Worm (Caenorhabditis elegans): Measurements from ENCODE around the gene C04C3.7.

Gene C04C3.7

DNA sequence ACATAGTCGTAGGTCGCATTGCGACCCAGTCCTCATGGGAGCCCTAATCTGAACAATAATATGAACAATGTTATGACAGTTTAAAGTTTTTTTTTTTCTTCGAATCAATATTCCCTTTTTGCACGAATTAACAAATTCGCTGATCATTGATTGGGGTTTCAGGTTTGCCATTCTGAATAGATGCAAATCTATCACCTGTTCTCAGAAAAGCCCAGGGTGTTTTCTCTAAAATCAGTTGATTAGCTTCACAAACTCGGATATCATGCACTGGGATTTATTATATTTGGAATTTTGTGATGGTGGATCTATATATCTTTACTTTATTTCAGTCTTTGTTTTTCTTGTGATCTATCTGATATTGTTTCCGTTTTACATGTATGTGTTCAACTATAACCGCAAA, 20.1 kb upstream of the C04C3.7 start, which contains the start of gene srz-23:
Gene srz-23, plus strand, starts transcription at position 263 of the 400 bp plus-strand sequence.
- no peak for TF ChIP-seq ceh-9 (tag; optimal IDR thresholded peaks at IDR 0.05)
- TF ChIP-seq F13H6.1 (tag; optimal IDR thresholded peaks at IDR 0.05) = no peak
- TF ChIP-seq hlh-6 (tag; optimal IDR thresholded peaks at IDR 0.05) = no peak

DNA sequence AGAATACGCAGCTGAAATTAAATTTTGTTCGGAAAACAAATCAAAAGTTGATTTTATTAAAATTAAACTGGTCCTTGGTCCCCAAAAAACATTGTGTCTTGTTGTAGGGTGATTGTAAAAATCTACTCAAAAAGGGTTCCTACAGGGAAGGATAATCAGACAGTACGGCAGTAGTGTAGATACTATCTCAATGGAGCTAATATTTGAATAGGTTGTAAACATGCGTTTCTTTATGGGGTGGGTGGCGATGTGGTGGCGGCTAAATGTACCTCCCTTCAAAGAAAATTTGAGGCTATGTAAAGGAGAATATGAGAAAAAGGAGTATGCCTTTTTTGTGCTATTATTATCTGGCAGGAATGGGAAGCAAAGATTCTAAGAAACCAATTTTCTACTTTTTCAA, 19.2 kb upstream of the C04C3.7 start:
- TF ChIP-seq hlh-13 (GFP tag; optimal IDR thresholded peaks at IDR 0.05) = no peak
- no peak for TF ChIP-seq syd-9 (tag; optimal IDR thresholded peaks at IDR 0.05)
- TF ChIP-seq ceh-9 (tag; optimal IDR thresholded peaks at IDR 0.05) = no peak
- no peak for TF ChIP-seq hlh-6 (tag; optimal IDR thresholded peaks at IDR 0.05)
- no peak for TF ChIP-seq unc-55 (GFP tag; optimal IDR thresholded peaks at IDR 0.05)

DNA sequence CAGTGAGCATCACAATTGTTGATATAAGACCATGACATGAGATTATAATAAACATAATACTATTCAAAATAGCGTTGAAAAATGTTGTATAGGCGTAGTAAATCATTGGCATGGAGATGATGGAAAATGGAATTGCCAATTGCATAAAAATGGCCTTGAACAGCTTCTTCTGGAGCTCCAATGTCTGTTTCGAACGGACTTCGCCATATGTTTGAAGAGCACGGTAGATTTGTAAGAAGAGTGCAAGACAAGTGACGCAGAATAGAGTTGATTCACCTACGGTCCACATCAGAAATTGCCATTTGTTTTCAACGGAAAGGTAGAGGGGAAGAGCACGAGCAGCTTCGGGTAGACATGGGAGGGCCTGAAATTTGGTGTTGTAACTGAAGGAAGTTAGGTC, 14.1 kb upstream of the C04C3.7 start:
- TF ChIP-seq nhr-232 (tag; optimal IDR thresholded peaks at IDR 0.05) (no peak), elt-2 (tag; optimal IDR thresholded peaks at IDR 0.05) (no peak), unc-42 (tag; optimal IDR thresholded peaks at IDR 0.05) (no peak), ceh-34 (tag; optimal IDR thresholded peaks at IDR 0.05) (no peak), rnt-1 (tag; optimal IDR thresholded peaks at IDR 0.05) (no peak), dmd-4 (tag; optimal IDR thresholded peaks at IDR 0.05; ENCODE audit: borderline replicate concordance) (no peak), pha-2 (tag; optimal IDR thresholded peaks at IDR 0.05) (no peak), sox-4 (tag; optimal IDR thresholded peaks at IDR 0.05) (no peak), ceh-24 (tag; optimal IDR thresholded peaks at IDR 0.05) (no peak), gmeb-2 (tag; optimal IDR thresholded peaks at IDR 0.05) (no peak), eyg-1 (tag; optimal IDR thresholded peaks at IDR 0.05) (no peak), npax-4 (tag; optimal IDR thresholded peaks at IDR 0.05) (no peak)

DNA sequence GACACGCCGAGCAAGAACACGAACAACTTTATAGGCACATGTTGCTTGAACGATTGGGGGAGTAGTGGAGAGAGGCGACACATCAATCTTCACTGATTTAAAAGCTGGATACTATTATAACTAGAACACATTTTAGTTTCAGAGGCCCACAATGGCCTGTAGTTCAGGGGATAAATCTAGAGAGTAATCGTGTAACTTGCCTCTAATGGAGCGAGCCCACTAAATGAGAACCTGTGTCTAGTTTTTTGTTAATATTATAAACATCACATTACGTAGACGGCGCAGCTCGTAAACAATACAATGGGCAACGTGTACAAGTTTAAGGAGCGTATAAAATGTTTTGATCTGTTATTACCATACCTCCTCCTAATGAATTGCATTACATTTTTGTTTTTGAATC, 11.3 kb upstream of the C04C3.7 start, which contains the start of gene F58E2.5:
Gene F58E2.5, plus strand, starts transcription at position 301 of the 400 bp plus-strand sequence.
- no peak for TF ChIP-seq fkh-6 (tag; optimal IDR thresholded peaks at IDR 0.05)
- TF ChIP-seq elt-2 (tag; optimal IDR thresholded peaks at IDR 0.05) = no peak
- TF ChIP-seq ama-1 (optimal IDR thresholded peaks at IDR 0.05) = no peak
- no peak for TF ChIP-seq rnt-1 (tag; optimal IDR thresholded peaks at IDR 0.05)
- TF ChIP-seq pros-1 (tag; optimal IDR thresholded peaks at IDR 0.05) = no peak
- TF ChIP-seq K09A11.1 (tag; optimal IDR thresholded peaks at IDR 0.05; ENCODE audit: insufficient read depth) = no peak
- no peak for TF ChIP-seq ceh-2 (tag; optimal IDR thresholded peaks at IDR 0.05)
- no peak for TF ChIP-seq hlh-30 (tag; optimal IDR thresholded peaks at IDR 0.05; ENCODE audit: insufficient read depth)
- TF ChIP-seq nfya-1 (tag; optimal IDR thresholded peaks at IDR 0.05) = no peak

DNA sequence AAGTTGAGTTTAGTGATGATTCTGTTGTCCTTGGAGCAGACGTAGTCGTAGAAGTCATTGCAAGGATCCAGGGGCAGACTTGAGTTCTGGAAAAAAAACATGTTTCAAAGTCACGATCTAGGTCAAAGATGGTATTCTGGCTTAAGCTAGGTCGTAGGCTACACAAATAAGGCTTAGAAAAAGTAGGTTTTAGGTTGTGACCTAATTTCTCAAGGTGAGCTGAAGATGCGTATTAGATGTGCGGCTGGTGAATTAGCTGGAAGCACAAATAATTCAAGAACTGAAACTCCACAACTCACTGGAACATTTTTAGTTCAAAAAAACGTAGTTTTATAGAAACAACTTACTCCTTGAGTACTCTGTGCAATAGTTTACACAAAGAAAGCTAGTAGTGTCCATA, 10.8 kb upstream of the C04C3.7 start, which contains the start of gene F09D12.2:
Gene F09D12.2, minus strand, starts transcription at position 101 of the 400 bp plus-strand sequence.
- TF ChIP-seq lim-6 (tag; optimal IDR thresholded peaks at IDR 0.05) = no peak
- no peak for TF ChIP-seq K02D7.2 (tag; optimal IDR thresholded peaks at IDR 0.05)
- no peak for TF ChIP-seq ceh-31 (tag; optimal IDR thresholded peaks at IDR 0.05)
- no peak for TF ChIP-seq che-1 (tag; optimal IDR thresholded peaks at IDR 0.05)
- TF ChIP-seq ttx-3 (tag; optimal IDR thresholded peaks at IDR 0.05) = no peak
- TF ChIP-seq ceh-48 (tag; optimal IDR thresholded peaks at IDR 0.05) = no peak
- no peak for TF ChIP-seq pax-1 (tag; optimal IDR thresholded peaks at IDR 0.05)
- TF ChIP-seq pqm-1 (tag; optimal IDR thresholded peaks at IDR 0.05) = no peak
- TF ChIP-seq T23F11.4 (GFP tag; optimal IDR thresholded peaks at IDR 0.05) = no peak
- TF ChIP-seq zip-5 (tag; optimal IDR thresholded peaks at IDR 0.05) = no peak
- TF ChIP-seq ref-2 (tag; optimal IDR thresholded peaks at IDR 0.05) = no peak
- TF ChIP-seq hlh-30 (tag; optimal IDR thresholded peaks at IDR 0.05; ENCODE audit: insufficient read depth) = no peak
- no peak for TF ChIP-seq ceh-2 (tag; optimal IDR thresholded peaks at IDR 0.05)
- no peak for TF ChIP-seq fkh-10 (GFP tag; optimal IDR thresholded peaks at IDR 0.05)
- no peak for TF ChIP-seq fkh-6 (tag; optimal IDR thresholded peaks at IDR 0.05)
- TF ChIP-seq dmd-4 (tag; optimal IDR thresholded peaks at IDR 0.05; ENCODE audit: borderline replicate concordance) = no peak
- no peak for TF ChIP-seq ceh-30 (tag; optimal IDR thresholded peaks at IDR 0.05)
- no peak for TF ChIP-seq gmeb-2 (tag; optimal IDR thresholded peaks at IDR 0.05)

All from whole organism, late embryonic.